Fruit fly (Drosophila melanogaster) whole organism, wandering third instar larva: ENCODE measurements around the gene lectin-37Db.
A peak's percentile ranks its signal among the peaks of the same experiment; 100 is the strongest.

Source experiments
- Abd-B ChIP-seq: fragments of >200 bp; optimal IDR thresholded peaks from 2 replicates; lab custom pipeline; 2017; ENCODE audit warnings: missing biosample characterization, missing genetic modification characterization
- CG32264 ChIP-seq: fragments of 200-800 bp; sonication (Bioruptor generic); optimal IDR thresholded peaks from 2 replicates; lab custom pipeline; 2016; ENCODE audit warnings: missing biosample characterization, missing genetic modification characterization
- CrebA ChIP-seq: fragments of 200-800 bp; sonication (Bioruptor generic); optimal IDR thresholded peaks from 2 replicates; lab custom pipeline; 2016; ENCODE audit warnings: missing biosample characterization, mild to moderate bottlenecking, missing genetic modification characterization, borderline replicate concordance
- Dfd ChIP-seq: fragments of >200 bp; optimal IDR thresholded peaks from 2 replicates; lab custom pipeline; 2017; ENCODE audit warnings: missing biosample characterization, missing genetic modification characterization
- Dif ChIP-seq: fragments of 200-275, 200-300 bp; sonication (Bioruptor generic); optimal IDR thresholded peaks from 2 replicates; lab custom pipeline; 2018; ENCODE audit warnings: missing biosample characterization, missing genetic modification characterization; ENCODE audit not compliant: partially characterized antibody
- GATAd ChIP-seq: sonication (Bioruptor generic); optimal IDR thresholded peaks from 2 replicates; lab custom pipeline; 2016; ENCODE audit warnings: missing biosample characterization, missing genetic modification characterization
- HLH106 ChIP-seq: fragments of 200-800 bp; optimal IDR thresholded peaks from 3 replicates; lab custom pipeline; 2019; ENCODE audit warnings: missing biosample characterization, mild to moderate bottlenecking, missing genetic modification characterization, moderate library complexity
- Hnf4 ChIP-seq: fragments of 200-800 bp; sonication (Bioruptor generic); optimal IDR thresholded peaks from 2 replicates; lab custom pipeline; 2016; ENCODE audit warnings: missing biosample characterization, mild to moderate bottlenecking, missing genetic modification characterization
- Hr78 ChIP-seq: fragments of >200 bp; optimal IDR thresholded peaks from 2 replicates; lab custom pipeline; 2017; ENCODE audit warnings: missing biosample characterization, missing genetic modification characterization
- Hr83 ChIP-seq: fragments of 200-300 bp; sonication (Bioruptor generic); optimal IDR thresholded peaks from 2 replicates; lab custom pipeline; 2016; ENCODE audit warnings: missing biosample characterization, mild to moderate bottlenecking, missing genetic modification characterization, moderate library complexity; ENCODE audit not compliant: poor library complexity, severe bottlenecking
- Jra ChIP-seq: sonication (Bioruptor generic); optimal IDR thresholded peaks from 2 replicates; lab custom pipeline; 2016; ENCODE audit warnings: missing biosample characterization, missing genetic modification characterization
- Myc ChIP-seq: fragments of >200 bp; optimal IDR thresholded peaks from 2 replicates; lab custom pipeline; 2017
- N ChIP-seq: fragments of >200 bp; optimal IDR thresholded peaks from 2 replicates; lab custom pipeline; 2018; ENCODE audit warnings: missing biosample characterization, missing external identifiers, missing genetic modification characterization
- OdsH ChIP-seq: fragments of 200-800 bp; sonication (Bioruptor generic); optimal IDR thresholded peaks from 2 replicates; lab custom pipeline; 2016; ENCODE audit warnings: missing biosample characterization, mild to moderate bottlenecking, missing genetic modification characterization
- Rel ChIP-seq, 2 experiments: fragments of 200-800 bp; sonication (Bioruptor generic) in 1 of 2; optimal IDR thresholded peaks; 2 replicates in 1 of 2; 3 replicates in 1 of 2; lab custom pipeline; 2016 to 2019; ENCODE audit warnings: mild to moderate bottlenecking in 2 of 2, missing biosample characterization in 2 of 2, missing genetic modification characterization in 2 of 2, moderate library complexity in 1 of 2
- Sp1 ChIP-seq: fragments of 200-800 bp; sonication (Bioruptor generic); optimal IDR thresholded peaks from 3 replicates; lab custom pipeline; 2019; ENCODE audit warnings: missing biosample characterization, mild to moderate bottlenecking, missing genetic modification characterization, moderate library complexity
- Vsx2 ChIP-seq: fragments of 200-300, 225-300 bp; sonication (Bioruptor generic); optimal IDR thresholded peaks from 2 replicates; lab custom pipeline; 2018; ENCODE audit warnings: missing biosample characterization, missing genetic modification characterization; ENCODE audit not compliant: partially characterized antibody
- br ChIP-seq: fragments of 200-800 bp; sonication (Bioruptor generic); optimal IDR thresholded peaks from 2 replicates; lab custom pipeline; 2016; ENCODE audit warnings: missing biosample characterization, missing genetic modification characterization
- dmrt93B ChIP-seq: fragments of 200-800 bp; sonication (Bioruptor generic); optimal IDR thresholded peaks from 2 replicates; lab custom pipeline; 2018; ENCODE audit warnings: missing biosample characterization, mild to moderate bottlenecking, missing genetic modification characterization
- dsf ChIP-seq: sonication (Bioruptor generic); optimal IDR thresholded peaks from 2 replicates; lab custom pipeline; 2016; ENCODE audit warnings: missing biosample characterization, missing genetic modification characterization, borderline replicate concordance
- ey ChIP-seq: fragments of 200-800 bp; sonication (Bioruptor generic); optimal IDR thresholded peaks from 2 replicates; lab custom pipeline; 2016; ENCODE audit warnings: missing biosample characterization, missing genetic modification characterization
- foxo ChIP-seq, 2 experiments: fragments of 200-800 bp; sonication (Bioruptor generic); optimal IDR thresholded peaks; 2 replicates in 1 of 2; 3 replicates in 1 of 2; lab custom pipeline; 2016 to 2017; ENCODE audit warnings: missing biosample characterization in 2 of 2, missing genetic modification characterization in 2 of 2
- fru ChIP-seq: fragments of 200-800 bp; sonication (Bioruptor generic); optimal IDR thresholded peaks from 3 replicates; lab custom pipeline; 2016; ENCODE audit warnings: missing biosample characterization, mild to moderate bottlenecking, missing genetic modification characterization
- h ChIP-seq: fragments of 200-800 bp; sonication (Bioruptor generic); optimal IDR thresholded peaks from 3 replicates; lab custom pipeline; 2016; ENCODE audit warnings: missing biosample characterization, mild to moderate bottlenecking, missing genetic modification characterization
- jim ChIP-seq: fragments of 175-275, 200-325 bp; sonication (Bioruptor generic); optimal IDR thresholded peaks from 2 replicates; lab custom pipeline; 2016; ENCODE audit warnings: missing biosample characterization, mild to moderate bottlenecking, missing genetic modification characterization
- lola ChIP-seq: fragments of >200 bp; optimal IDR thresholded peaks from 2 replicates; lab custom pipeline; 2017; ENCODE audit warnings: missing biosample characterization, missing genetic modification characterization
- pan ChIP-seq: fragments of >200 bp; optimal IDR thresholded peaks from 2 replicates; lab custom pipeline; 2017
- psq ChIP-seq: fragments of 200-800 bp; sonication (Bioruptor generic); optimal IDR thresholded peaks from 3 replicates; lab custom pipeline; 2017; ENCODE audit warnings: missing biosample characterization, mild to moderate bottlenecking, missing genetic modification characterization, moderate library complexity
- rgr ChIP-seq: fragments of 200-800 bp; sonication (Bioruptor generic); optimal IDR thresholded peaks from 3 replicates; lab custom pipeline; 2016; ENCODE audit warnings: missing biosample characterization, mild to moderate bottlenecking, missing genetic modification characterization
- sage ChIP-seq: fragments of 200-800 bp; sonication (Bioruptor generic); optimal IDR thresholded peaks from 2 replicates; lab custom pipeline; 2016; ENCODE audit warnings: missing biosample characterization, mild to moderate bottlenecking, missing genetic modification characterization
- sv ChIP-seq: fragments of 200-800 bp; sonication (Bioruptor generic); optimal IDR thresholded peaks from 3 replicates; lab custom pipeline; 2016; ENCODE audit warnings: missing biosample characterization, missing genetic modification characterization
- tai ChIP-seq: sonication (Bioruptor generic); optimal IDR thresholded peaks from 2 replicates; lab custom pipeline; 2016; ENCODE audit warnings: missing biosample characterization, missing genetic modification characterization
- usp ChIP-seq: fragments of >200 bp; optimal IDR thresholded peaks from 2 replicates; lab custom pipeline; 2017; ENCODE audit warnings: missing biosample characterization, missing genetic modification characterization

Gene lectin-37Db

dm6 chr2L:19418872-19419271 lies at the start of gene lectin-37Db:
Gene lectin-37Db (plus strand): TSS chr2L:19419075.
- TF ChIP-seq psq (GFP tag; lab: Kevin White, UChicago): no peak
- TF ChIP-seq Abd-B: no peak
- no peak for TF ChIP-seq lola (GFP tag; lab: Kevin White, UChicago)
- no peak for TF ChIP-seq sage (GFP tag; lab: Kevin White, UChicago)
- no peak for TF ChIP-seq rgr (GFP tag; lab: Kevin White, UChicago)
- TF ChIP-seq dsf (GFP tag; lab: Kevin White, UChicago): no peak
- no peak for TF ChIP-seq Dif (GFP tag; lab: Kevin White, UChicago)
- TF ChIP-seq OdsH (GFP tag; lab: Kevin White, UChicago): no peak
- TF ChIP-seq Sp1 (GFP tag; lab: Kevin White, UChicago): no peak
- no peak for TF ChIP-seq br (GFP tag; lab: Kevin White, UChicago)
- TF ChIP-seq CrebA (GFP tag; lab: Kevin White, UChicago): no peak
- TF ChIP-seq sv (GFP tag; lab: Kevin White, UChicago): no peak
- TF ChIP-seq Myc: no peak
- TF ChIP-seq pan: no peak
- TF ChIP-seq GATAd (GFP tag; lab: Kevin White, UChicago): no peak
- no peak for TF ChIP-seq Hr78 (GFP tag; lab: Kevin White, UChicago)
- TF ChIP-seq CG32264: no peak
- no peak for TF ChIP-seq jim (GFP tag; lab: Kevin White, UChicago)

dm6 chr2L:19370046-19370445 lies 48.8 kb upstream of the lectin-37Db start, which contains the start of gene CG17349:
Gene CG17349 (plus strand): TSS chr2L:19370445.
- no peak for TF ChIP-seq CrebA (GFP tag; lab: Kevin White, UChicago)
- TF ChIP-seq Vsx2: no peak
- TF ChIP-seq CG32264: no peak
- no peak for TF ChIP-seq psq (GFP tag; lab: Kevin White, UChicago)
- TF ChIP-seq Rel (GFP tag; optimal IDR thresholded peaks at IDR 0.05; lab: Kevin White, UChicago): no peak
- no peak for TF ChIP-seq Rel (tag; optimal IDR thresholded peaks at IDR 0.05; lab: Kevin White, UChicago)
- TF ChIP-seq sv (GFP tag; lab: Kevin White, UChicago): no peak
- TF ChIP-seq ey (GFP tag; lab: Kevin White, UChicago): no peak
- no peak for TF ChIP-seq pan
- no peak for TF ChIP-seq fru
- TF ChIP-seq Dfd (GFP tag; lab: Kevin White, UChicago): no peak
- no peak for TF ChIP-seq Hnf4 (GFP tag; lab: Kevin White, UChicago)
- TF ChIP-seq GATAd (GFP tag; lab: Kevin White, UChicago): no peak
- no peak for TF ChIP-seq tai (GFP tag; lab: Kevin White, UChicago)
- no peak for TF ChIP-seq Hr78 (GFP tag; lab: Kevin White, UChicago)
- no peak for TF ChIP-seq jim (GFP tag; lab: Kevin White, UChicago)
- TF ChIP-seq HLH106 (tag; lab: Kevin White, UChicago): no peak
- TF ChIP-seq br (GFP tag; lab: Kevin White, UChicago): no peak

- TF ChIP-seq dsf (GFP tag; lab: Kevin White, UChicago) (no peak), foxo (GFP tag; optimal IDR thresholded peaks at IDR 0.05; lab: Kevin White, UChicago) (peak in 1 of 2 experiments; percentile 10)
- TF ChIP-seq, all 38 proteins: peak for 1
Measured at dm6 chr2L:19373809-19374208, 45.1 kb upstream of the lectin-37Db start.

- TF ChIP-seq rgr (GFP tag; lab: Kevin White, UChicago) (peak; percentile 41), h (GFP tag; lab: Kevin White, UChicago) (peak; percentile 21), Dif (GFP tag; lab: Kevin White, UChicago) (no peak), dmrt93B (peak; percentile 14), foxo (GFP tag; optimal IDR thresholded peaks at IDR 0.05; lab: Kevin White, UChicago) (peak in 1 of 2 experiments; percentile 29), usp (GFP tag; lab: Kevin White, UChicago) (no peak), HLH106 (tag; lab: Kevin White, UChicago) (peak; percentile 32), Hr83 (GFP tag; lab: Kevin White, UChicago) (no peak), OdsH (GFP tag; lab: Kevin White, UChicago) (peak; percentile 1), Hr78 (GFP tag; lab: Kevin White, UChicago) (no peak), ey (GFP tag; lab: Kevin White, UChicago) (peak; percentile 38), Jra (GFP tag; lab: Kevin White, UChicago) (no peak), Sp1 (GFP tag; lab: Kevin White, UChicago) (peak; percentile 39), N (no peak), fru (peak; percentile 26)
Measured at dm6 chr2L:19376145-19376544, 42.7 kb upstream of the lectin-37Db start.
